Worm (Caenorhabditis elegans): Measurements from ENCODE around the gene inpp-5K.

DNA sequence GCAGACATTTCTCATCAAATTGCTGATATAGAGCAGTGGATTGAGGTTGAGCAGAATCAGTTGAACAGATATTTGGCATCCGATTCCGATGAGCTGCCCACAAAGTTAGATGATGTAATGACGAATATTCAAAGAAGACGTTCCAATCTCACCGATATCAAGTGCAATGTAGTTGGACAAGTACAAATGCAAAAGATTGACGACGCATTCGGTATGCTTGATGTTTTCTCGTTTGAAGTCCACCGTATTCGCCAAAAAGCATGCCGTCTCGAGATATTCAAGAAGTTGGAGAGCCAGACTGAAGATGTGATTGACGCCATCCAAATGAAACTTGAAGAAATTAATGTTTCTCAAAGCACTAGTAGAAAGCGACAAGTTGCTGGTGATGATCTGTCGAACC, 24.0 kb upstream of the inpp-5K start:
- TF ChIP-seq hnd-1 (tag; optimal IDR thresholded peaks at IDR 0.05), result no peak
- TF ChIP-seq F13C5.2 (tag; optimal IDR thresholded peaks at IDR 0.05), result no peak
- no peak for TF ChIP-seq ama-1 (optimal IDR thresholded peaks at IDR 0.05)
- no peak for TF ChIP-seq hmbx-1 (tag; optimal IDR thresholded peaks at IDR 0.05)
- TF ChIP-seq flt-1 (GFP tag; IDR thresholded peaks at IDR 0.05), result no peak
- no peak for TF ChIP-seq tbx-11 (GFP tag; IDR thresholded peaks at IDR 0.05)
- TF ChIP-seq sea-1 (GFP tag; conservative IDR thresholded peaks at IDR 0.05), result no peak
- TF ChIP-seq ceh-36 (tag; optimal IDR thresholded peaks at IDR 0.05), result no peak

Measured in whole organism, early embryonic.